Worm (Caenorhabditis elegans) whole organism, L1 larva: Measurements from ENCODE around the gene C05D9.4.

Experiments
- C16A3.4 ChIP-seq: fragments of 150-350 bp; optimal IDR thresholded peaks from 2 replicates; lab custom pipeline; 2014; ENCODE audit warnings: missing biosample characterization, missing genetic modification characterization
- aha-1 ChIP-seq: fragments of 150-350 bp; optimal IDR thresholded peaks from 2 replicates; lab custom pipeline; 2014; ENCODE audit warnings: missing biosample characterization, missing genetic modification characterization
- alr-1 ChIP-seq: fragments of 200-800 bp; sonication (Bioruptor generic); optimal IDR thresholded peaks from 2 replicates; lab custom pipeline; 2018; ENCODE audit warnings: borderline replicate concordance, mild to moderate bottlenecking, missing genetic modification characterization, missing compliant biosample characterization
- aly-2 ChIP-seq: fragments of 150-350 bp; optimal IDR thresholded peaks from 2 replicates; lab custom pipeline; 2014; ENCODE audit warnings: missing biosample characterization, missing genetic modification characterization
- ama-1 ChIP-seq: fragments of 150-350 bp; optimal IDR thresholded peaks from 2 replicates; lab custom pipeline; 2014
- ceh-63 ChIP-seq: fragments of 200-800 bp; sonication (Bioruptor generic); optimal IDR thresholded peaks from 2 replicates; lab custom pipeline; 2018; ENCODE audit warnings: mild to moderate bottlenecking, missing genetic modification characterization, missing compliant biosample characterization
- ceh-8 ChIP-seq: fragments of 200-800 bp; sonication (Bioruptor generic); optimal IDR thresholded peaks from 2 replicates; lab custom pipeline; 2018; ENCODE audit warnings: mild to moderate bottlenecking, missing genetic modification characterization, moderate library complexity, missing compliant biosample characterization
- ceh-82 ChIP-seq, 3 experiments: fragments of 150-350 bp in 1 of 3; sonication (generic microtip) in 2 of 3; optimal IDR thresholded peaks; 2 replicates each; lab custom pipeline; 2014 to 2017; ENCODE audit warnings: missing biosample characterization in 3 of 3, missing genetic modification characterization in 3 of 3
- ceh-88 ChIP-seq: fragments of 200-800 bp; sonication (Bioruptor generic); IDR thresholded peaks from 2 replicates; pipeline ENCODE4 v1.3.6; 2022; ENCODE audit warnings: missing genetic modification characterization, missing compliant biosample characterization
- efl-1 ChIP-seq, 4 experiments: fragments of 150-350 bp; optimal IDR thresholded peaks in 3 of 4; peaks in 1 of 4; 1 replicate in 1 of 4; 2 replicates in 3 of 4; lab custom pipeline; 2014; ENCODE audit warnings: missing biosample characterization in 2 of 4, missing genetic modification characterization in 2 of 4, missing genetic modification reagents in 2 of 4
- efl-3 ChIP-seq: fragments of 200-800 bp; sonication (Bioruptor generic); optimal IDR thresholded peaks from 2 replicates; lab custom pipeline; 2018; ENCODE audit warnings: mild to moderate bottlenecking, missing genetic modification characterization, missing compliant biosample characterization
- egl-13 ChIP-seq: sonication (generic microtip); optimal IDR thresholded peaks from 2 replicates; lab custom pipeline; 2016; ENCODE audit warnings: missing genotype, missing genetic modification reagents, missing genetic modification characterization, missing compliant biosample characterization
- elt-3 ChIP-seq, 6 experiments: fragments of 150-350 bp in 1 of 6; sonication (generic microtip); optimal IDR thresholded peaks; 2 replicates each; lab custom pipeline; 2017 to 2018; ENCODE audit warnings: missing biosample characterization in 6 of 6, missing genetic modification characterization in 6 of 6, inconsistent platforms in 1 of 6
- fkh-10 ChIP-seq: sonication (generic microtip); optimal IDR thresholded peaks from 2 replicates; lab custom pipeline; 2017; ENCODE audit warnings: missing biosample characterization, missing genetic modification reagents, missing genetic modification characterization
- fos-1 ChIP-seq: fragments of 150-350 bp; optimal IDR thresholded peaks from 2 replicates; lab custom pipeline; 2014; ENCODE audit warnings: missing biosample characterization, missing genetic modification characterization
- hlh-4 ChIP-seq: sonication (generic microtip); optimal IDR thresholded peaks from 2 replicates; lab custom pipeline; 2016; ENCODE audit warnings: mild to moderate bottlenecking, missing genetic modification characterization, missing compliant biosample characterization
- irx-1 ChIP-seq: sonication (generic microtip); optimal IDR thresholded peaks from 2 replicates; lab custom pipeline; 2016; ENCODE audit warnings: missing genetic modification characterization, missing compliant biosample characterization
- jun-1 ChIP-seq: fragments of 150-350 bp; optimal IDR thresholded peaks from 2 replicates; lab custom pipeline; 2014; ENCODE audit warnings: missing biosample characterization, missing genetic modification reagents, missing genetic modification characterization
- lin-14 ChIP-seq: fragments of 200-800 bp; sonication (Bioruptor generic); optimal IDR thresholded peaks from 2 replicates; lab custom pipeline; 2018; ENCODE audit warnings: mild to moderate bottlenecking, missing genetic modification characterization, moderate library complexity, missing compliant biosample characterization
- lin-35 ChIP-seq, 2 experiments: fragments of 150-350 bp; optimal IDR thresholded peaks; 2 replicates each; lab custom pipeline; 2014; ENCODE audit warnings: missing biosample characterization in 2 of 2, missing genetic modification characterization in 2 of 2, missing genetic modification reagents in 2 of 2
- lin-39 ChIP-seq: fragments of 150-350 bp; optimal IDR thresholded peaks from 2 replicates; lab custom pipeline; 2014; ENCODE audit warnings: missing biosample characterization, missing genetic modification reagents, missing genetic modification characterization
- lsy-2 ChIP-seq, 2 experiments: fragments of 150-350 bp; optimal IDR thresholded peaks; 2 replicates each; lab custom pipeline; 2014; ENCODE audit warnings: missing biosample characterization in 2 of 2, missing genetic modification characterization in 2 of 2
- mdl-1 ChIP-seq, 2 experiments: fragments of 150-350 bp; optimal IDR thresholded peaks; 2 replicates each; lab custom pipeline; 2014 to 2017; ENCODE audit warnings: missing biosample characterization in 2 of 2, missing genetic modification characterization in 2 of 2, inconsistent platforms in 1 of 2
- mep-1 ChIP-seq: fragments of 150-350 bp; optimal IDR thresholded peaks from 2 replicates; lab custom pipeline; 2014; ENCODE audit warnings: missing biosample characterization, missing genetic modification characterization
- nhr-11 ChIP-seq: fragments of 150-350 bp; optimal IDR thresholded peaks from 2 replicates; lab custom pipeline; 2014; ENCODE audit warnings: missing biosample characterization, missing genetic modification characterization
- nhr-12 ChIP-seq: sonication (generic microtip); optimal IDR thresholded peaks from 2 replicates; lab custom pipeline; 2017; ENCODE audit warnings: missing biosample characterization, missing genetic modification characterization
- nhr-20 ChIP-seq: sonication (generic microtip); optimal IDR thresholded peaks from 2 replicates; lab custom pipeline; 2016; ENCODE audit warnings: mild to moderate bottlenecking, missing genetic modification characterization, missing compliant biosample characterization
- nhr-237 ChIP-seq: fragments of 150-350 bp; optimal IDR thresholded peaks from 2 replicates; lab custom pipeline; 2014; ENCODE audit warnings: missing biosample characterization, missing genetic modification characterization
- nhr-71 ChIP-seq: sonication (generic microtip); optimal IDR thresholded peaks from 2 replicates; lab custom pipeline; 2016; ENCODE audit warnings: mild to moderate bottlenecking, missing genetic modification characterization, moderate library complexity, missing compliant biosample characterization
- nhr-76 ChIP-seq: sonication (generic microtip); optimal IDR thresholded peaks from 2 replicates; lab custom pipeline; 2017; ENCODE audit warnings: missing biosample characterization, missing genetic modification characterization
- nhr-90 ChIP-seq: sonication (generic microtip); optimal IDR thresholded peaks from 2 replicates; lab custom pipeline; 2016; ENCODE audit warnings: mild to moderate bottlenecking, missing genetic modification characterization, missing compliant biosample characterization; ENCODE audit not compliant: poor library complexity
- pag-3 ChIP-seq: sonication (generic microtip); optimal IDR thresholded peaks from 2 replicates; lab custom pipeline; 2017; ENCODE audit warnings: missing genetic modification characterization, mild to moderate bottlenecking, missing compliant biosample characterization, antibody characterized with exemption, borderline replicate concordance; ENCODE audit not compliant: insufficient read depth
- pqm-1 ChIP-seq: sonication (generic microtip); optimal IDR thresholded peaks from 3 replicates; lab custom pipeline; 2017; ENCODE audit warnings: missing biosample characterization, missing genetic modification characterization
- rnt-1 ChIP-seq: sonication (generic microtip); optimal IDR thresholded peaks from 2 replicates; lab custom pipeline; 2016; ENCODE audit warnings: mild to moderate bottlenecking, missing genetic modification characterization, moderate library complexity, missing compliant biosample characterization
- snu-23 ChIP-seq: sonication (generic microtip); optimal IDR thresholded peaks from 2 replicates; lab custom pipeline; 2016; ENCODE audit warnings: missing genetic modification characterization, missing compliant biosample characterization
- sox-4 ChIP-seq: sonication (generic microtip); optimal IDR thresholded peaks from 2 replicates; lab custom pipeline; 2016; ENCODE audit warnings: missing genetic modification characterization, missing compliant biosample characterization
- sup-37 ChIP-seq: fragments of 200-800 bp; sonication (Bioruptor generic); optimal IDR thresholded peaks from 2 replicates; lab custom pipeline; 2018; ENCODE audit warnings: mild to moderate bottlenecking, missing genetic modification characterization, missing compliant biosample characterization
- tbx-2 ChIP-seq: sonication (generic microtip); optimal IDR thresholded peaks from 2 replicates; lab custom pipeline; 2016; ENCODE audit warnings: missing genetic modification characterization, missing compliant biosample characterization
- tlp-1 ChIP-seq: fragments of 150-350 bp; optimal IDR thresholded peaks from 2 replicates; lab custom pipeline; 2014; ENCODE audit warnings: missing biosample characterization, missing genetic modification characterization
- zag-1 ChIP-seq: fragments of 150-350 bp; optimal IDR thresholded peaks from 2 replicates; lab custom pipeline; 2014; ENCODE audit warnings: missing biosample characterization, missing genetic modification characterization
- zip-4 ChIP-seq: fragments of 200-800 bp; sonication (Bioruptor generic); optimal IDR thresholded peaks from 2 replicates; lab custom pipeline; 2018; ENCODE audit warnings: mild to moderate bottlenecking, missing genetic modification characterization, moderate library complexity, missing compliant biosample characterization
- ztf-4 ChIP-seq: fragments of 150-350 bp; optimal IDR thresholded peaks from 2 replicates; lab custom pipeline; 2014; ENCODE audit warnings: missing biosample characterization, missing genetic modification characterization

The C05D9.4 gene

DNA sequence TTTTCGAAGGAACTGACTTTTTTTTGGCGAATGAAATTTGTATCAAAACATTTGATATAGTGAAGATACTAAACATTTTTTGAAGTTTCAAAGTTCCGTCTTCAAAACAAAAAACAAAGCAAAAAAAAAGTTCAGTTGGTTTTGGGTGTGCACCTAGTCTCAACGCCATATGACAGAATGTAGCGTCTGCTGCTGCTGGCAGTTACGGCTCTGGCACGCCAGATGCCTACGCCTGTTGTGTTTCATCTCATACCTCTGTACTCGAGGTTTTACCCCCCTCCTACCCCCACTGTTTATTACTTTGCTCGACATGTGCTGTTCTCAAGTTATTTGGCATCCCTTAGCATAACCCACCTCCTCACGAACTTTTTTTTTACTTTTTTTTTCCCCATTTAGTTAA lies 2.9 kb downstream of the C05D9.4 start (continued):
- no peak for TF ChIP-seq pag-3 (tag; lab: Kevin White, UChicago)
- TF ChIP-seq rnt-1 = peak; percentile 55
- no peak for TF ChIP-seq pqm-1
- peak; percentile 51 for TF ChIP-seq lin-14
- no peak for TF ChIP-seq tlp-1
- TF ChIP-seq zip-4 (GFP tag; lab: Kevin White, UChicago) = no peak

DNA sequence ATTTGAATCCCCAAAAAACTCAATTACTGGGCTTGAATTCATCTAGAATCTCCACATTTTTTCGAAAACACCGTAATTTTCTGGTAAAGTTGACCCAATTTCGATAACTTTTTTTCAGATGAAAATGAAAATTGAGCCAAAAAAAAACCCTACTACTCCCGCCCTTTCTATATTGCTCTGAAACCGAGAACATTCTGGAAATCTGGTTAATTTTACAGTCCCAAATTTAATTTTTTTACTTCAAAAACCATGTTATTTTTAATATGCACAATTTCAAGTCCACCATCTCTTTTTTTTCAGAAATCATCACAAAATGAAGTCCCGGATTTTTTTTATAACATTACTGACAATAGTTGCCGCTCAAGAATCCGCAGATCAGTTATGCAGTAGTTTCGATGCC lies 3.7 kb downstream of the C05D9.4 start, which contains the start of gene C05D9.3:
C05D9.3 (plus strand) TSS at position 301 of the 400 bp plus-strand sequence.
- TF ChIP-seq aly-2 (tag; lab: Kevin White, UChicago) (no peak), alr-1 (tag; lab: Kevin White, UChicago) (no peak), zag-1 (tag; lab: Kevin White, UChicago) (no peak), ceh-88 (GFP tag; lab: Robert Waterston, UW) (no peak)

DNA sequence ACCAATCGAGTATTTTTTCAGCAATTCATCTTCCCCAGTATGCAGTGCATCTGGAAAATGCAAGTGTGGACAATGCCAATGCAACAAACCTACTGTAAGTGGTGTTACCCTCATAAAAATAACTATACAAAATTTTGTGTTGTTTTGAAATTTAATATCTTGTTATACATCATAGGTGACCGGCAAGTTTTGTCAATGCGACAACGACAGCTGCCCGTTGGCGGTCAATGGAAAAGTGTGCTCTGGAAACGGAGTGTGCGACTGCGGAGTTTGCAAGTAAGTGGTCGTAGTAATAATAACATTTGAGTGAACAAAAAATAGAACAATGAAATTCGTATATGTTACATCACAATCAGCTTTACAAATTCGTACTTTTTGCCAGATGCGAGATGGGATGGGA lies 7.3 kb downstream of the C05D9.4 start:
- TF ChIP-seq ama-1 (lab: Kevin White, UChicago) = no peak
- no peak for TF ChIP-seq nhr-11 (tag; lab: Kevin White, UChicago)
- no peak for TF ChIP-seq efl-3 (GFP tag; lab: Kevin White, UChicago)
- TF ChIP-seq sup-37 (GFP tag; lab: Kevin White, UChicago) = no peak
- no peak for TF ChIP-seq irx-1 (tag; lab: Kevin White, UChicago)
- no peak for TF ChIP-seq egl-13 (tag; lab: Kevin White, UChicago)
- TF ChIP-seq nhr-90 (tag; lab: Kevin White, UChicago) = no peak
- TF ChIP-seq pag-3 (tag; lab: Kevin White, UChicago) = no peak
- no peak for TF ChIP-seq elt-3 (tag; optimal IDR thresholded peaks at IDR 0.05; lab: Kevin White, UChicago)
- TF ChIP-seq sox-4 = no peak
- no peak for TF ChIP-seq pqm-1
- no peak for TF ChIP-seq nhr-76 (tag; lab: Kevin White, UChicago)
- TF ChIP-seq snu-23 = no peak
- no peak for TF ChIP-seq nhr-237 (tag; lab: Kevin White, UChicago)
- no peak for TF ChIP-seq mdl-1 (tag; optimal IDR thresholded peaks at IDR 0.05; lab: Kevin White, UChicago)

DNA sequence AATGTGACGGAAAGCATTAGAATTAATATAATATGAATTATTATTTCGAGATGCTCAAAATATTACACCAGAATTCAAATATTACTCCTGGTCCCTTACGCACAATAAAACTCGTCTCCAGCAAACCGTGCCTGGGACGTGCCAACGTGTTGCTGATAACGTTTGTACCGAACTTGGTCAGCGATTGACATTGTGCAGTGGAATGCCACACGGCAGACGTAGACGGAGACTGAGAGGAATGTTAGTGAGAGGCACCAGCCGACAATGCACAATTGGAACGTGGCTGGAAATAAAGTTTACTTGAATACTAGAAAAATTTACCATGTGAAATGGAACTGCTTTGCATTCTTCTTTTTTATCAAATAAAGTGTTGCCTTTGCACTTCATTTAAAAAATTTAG lies 9.4 kb downstream of the C05D9.4 start:
- no peak for TF ChIP-seq efl-1 (optimal IDR thresholded peaks at IDR 0.05; lab: Kevin White, UChicago)
- peak in 1 of 2 experiments; percentile 39 for TF ChIP-seq efl-1 (GFP tag; optimal IDR thresholded peaks at IDR 0.05 in 1 of 2; lab: Kevin White, UChicago)
- no peak for TF ChIP-seq aha-1

DNA sequence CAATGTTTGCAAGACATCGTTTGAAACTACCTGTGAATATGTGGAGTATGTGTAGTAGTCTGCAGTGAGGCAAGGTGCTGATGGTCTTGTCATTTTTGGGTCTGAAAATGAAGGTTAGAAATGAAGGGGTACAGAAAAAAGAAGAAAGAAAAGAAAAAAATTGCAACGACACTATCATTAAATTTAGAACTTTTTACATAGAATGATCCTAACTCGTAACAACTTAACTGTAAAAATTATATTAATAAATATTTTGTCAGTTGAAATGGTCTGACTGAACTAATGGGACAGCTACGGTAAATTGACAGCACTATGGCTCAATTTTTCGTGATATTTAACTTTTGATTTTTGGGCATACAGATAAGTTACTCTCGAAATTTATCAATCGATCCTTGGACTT lies 11.4 kb downstream of the C05D9.4 start, which contains the start of gene C05D9.7:
C05D9.7 (minus strand) TSS at position 101 of the 400 bp plus-strand sequence.
- TF ChIP-seq nhr-237 (tag; lab: Kevin White, UChicago) = no peak

DNA sequence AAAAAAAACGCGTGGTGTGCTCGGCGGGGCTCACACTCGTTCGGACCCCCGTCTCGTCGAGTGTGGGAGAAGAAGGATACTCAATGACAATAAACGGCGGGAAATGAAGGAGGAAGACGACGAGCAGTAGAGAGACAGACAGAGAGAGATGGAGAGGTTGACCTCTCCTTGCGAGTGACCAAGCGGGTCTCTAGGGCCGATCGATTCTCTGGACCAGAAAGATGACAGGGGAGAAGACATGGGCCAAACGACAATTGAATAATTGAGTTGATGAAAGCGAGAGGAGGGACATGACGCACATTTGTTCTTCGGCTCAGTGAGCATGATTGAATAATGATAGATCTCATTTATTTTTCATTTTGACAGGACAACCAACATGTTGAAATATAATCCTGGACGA lies 12.5 kb downstream of the C05D9.4 start:
- TF ChIP-seq lsy-2 (tag; optimal IDR thresholded peaks at IDR 0.05; lab: Kevin White, UChicago) = peak; percentile 14 to 28
- TF ChIP-seq tbx-2 (tag; lab: Kevin White, UChicago) = peak; percentile 50
- TF ChIP-seq zip-4 (GFP tag; lab: Kevin White, UChicago) = no peak
- TF ChIP-seq nhr-71 (tag; lab: Kevin White, UChicago) = peak; percentile 43
- TF ChIP-seq mdl-1 (tag; optimal IDR thresholded peaks at IDR 0.05; lab: Kevin White, UChicago) = no peak
- TF ChIP-seq fkh-10 (GFP tag; lab: Kevin White, UChicago) = no peak
- TF ChIP-seq pqm-1 = no peak
- no peak for TF ChIP-seq ceh-63
- TF ChIP-seq ceh-82 (tag; optimal IDR thresholded peaks at IDR 0.05; lab: Kevin White, UChicago) = peak in 1 of 3 experiments; percentile 47
- no peak for TF ChIP-seq alr-1 (tag; lab: Kevin White, UChicago)
- TF ChIP-seq mep-1 = no peak
- TF ChIP-seq egl-13 (tag; lab: Kevin White, UChicago) = no peak
- no peak for TF ChIP-seq hlh-4 (tag; lab: Kevin White, UChicago)
- no peak for TF ChIP-seq lin-35 (GFP tag; optimal IDR thresholded peaks at IDR 0.05; lab: Kevin White, UChicago)
- TF ChIP-seq ceh-8 (GFP tag; lab: Kevin White, UChicago) = no peak
- no peak for TF ChIP-seq fos-1 (tag; lab: Kevin White, UChicago)
- no peak for TF ChIP-seq nhr-12 (tag; lab: Kevin White, UChicago)
- peak; percentile 15 for TF ChIP-seq snu-23
- TF ChIP-seq ztf-4 (tag; lab: Kevin White, UChicago) = no peak
- TF ChIP-seq C16A3.4 = no peak
- no peak for TF ChIP-seq nhr-20 (tag; lab: Kevin White, UChicago)
- TF ChIP-seq lin-39 (tag; lab: Kevin White, UChicago) = no peak
- no peak for TF ChIP-seq aha-1
- TF ChIP-seq jun-1 (tag; lab: Kevin White, UChicago) = no peak
